Worm (Caenorhabditis elegans): Measurements from ENCODE around the gene F13B12.6.

F13B12.6 gene

DNA sequence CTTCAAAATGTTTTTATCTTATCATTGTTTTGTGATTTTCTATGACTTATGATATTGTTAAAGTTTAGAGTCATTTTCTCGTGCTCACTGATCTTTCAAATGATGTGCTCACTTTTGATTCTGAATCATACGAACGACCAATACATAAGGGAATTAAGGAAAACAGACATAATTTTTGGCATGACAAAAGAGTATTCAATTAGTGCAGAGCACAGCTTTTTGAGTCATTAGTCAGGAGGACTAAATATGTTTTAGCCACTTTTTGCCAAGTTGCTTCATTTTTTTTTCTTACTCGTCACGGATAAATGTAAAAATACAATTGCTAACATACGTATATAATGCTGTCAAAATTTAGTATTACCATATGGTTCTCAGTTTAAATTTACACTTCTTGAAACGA, 11.4 kb upstream of the F13B12.6 start, which contains the start of gene F13B12.2:
Gene F13B12.2, minus strand, starts transcription at position 2 of the 400 bp plus-strand sequence.
- TF ChIP-seq nhr-80 (tag; optimal IDR thresholded peaks at IDR 0.05) (peak; percentile 27), hsf-1 (GFP tag; IDR thresholded peaks at IDR 0.05) (no peak), die-1 (tag; optimal IDR thresholded peaks at IDR 0.05) (no peak), ccch-3 (GFP tag; optimal IDR thresholded peaks at IDR 0.05) (no peak), let-607 (tag; optimal IDR thresholded peaks at IDR 0.05) (no peak)

DNA sequence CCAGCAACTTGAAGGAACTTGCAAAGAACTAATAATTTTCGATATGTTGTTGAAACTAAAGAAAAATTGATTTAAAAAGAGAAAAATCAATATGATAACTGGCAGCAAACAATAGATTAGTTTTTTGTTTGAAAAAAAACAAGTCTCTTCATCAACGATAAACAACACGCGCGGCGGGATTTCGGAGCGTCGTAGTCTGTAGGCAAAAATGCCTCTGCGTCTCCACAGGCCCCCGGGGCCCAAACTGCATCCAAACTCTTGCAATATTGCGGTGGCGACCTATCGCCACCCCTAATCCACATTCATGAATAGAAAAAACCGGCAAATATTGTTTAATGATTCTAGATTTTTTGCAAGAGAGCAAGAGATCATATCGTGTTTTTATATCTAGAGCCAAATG, 7.4 kb upstream of the F13B12.6 start:
- TF ChIP-seq tlf-1 (GFP tag; optimal IDR thresholded peaks at IDR 0.05) (no peak), F10E7.11 (tag; optimal IDR thresholded peaks at IDR 0.05) (no peak), hmg-1.2 (GFP tag; IDR thresholded peaks at IDR 0.05) (no peak), zfh-2 (GFP tag; conservative IDR thresholded peaks at IDR 0.05) (no peak), rcor-1 (GFP tag; IDR thresholded peaks at IDR 0.05) (no peak), attf-6 (GFP tag; IDR thresholded peaks at IDR 0.05) (no peak), lin-26 (GFP tag; IDR thresholded peaks at IDR 0.05) (no peak), B0019.2 (GFP tag; conservative IDR thresholded peaks at IDR 0.05) (no peak), sea-2 (GFP tag; IDR thresholded peaks at IDR 0.05) (no peak), sdz-38 (tag; optimal IDR thresholded peaks at IDR 0.05) (no peak), madf-6 (GFP tag; IDR thresholded peaks at IDR 0.05) (no peak), B0035.1 (tag; optimal IDR thresholded peaks at IDR 0.05) (no peak), efl-1 (GFP tag; optimal IDR thresholded peaks at IDR 0.05) (no peak), let-526 (GFP tag; IDR thresholded peaks at IDR 0.05) (no peak), akir-1 (GFP tag; optimal IDR thresholded peaks at IDR 0.05) (no peak), madf-3 (GFP tag; IDR thresholded peaks at IDR 0.05) (no peak), Y95B8A.8 (GFP tag; IDR thresholded peaks at IDR 0.05) (no peak), ceh-58 (GFP tag; IDR thresholded peaks at IDR 0.05) (no peak), ztf-22 (GFP tag; optimal IDR thresholded peaks at IDR 0.05) (no peak), ztf-28 (GFP tag; IDR thresholded peaks at IDR 0.05) (no peak), aptf-3 (GFP tag; IDR thresholded peaks at IDR 0.05) (no peak), egrh-3 (GFP tag; IDR thresholded peaks at IDR 0.05) (no peak), T07F8.4 (tag; optimal IDR thresholded peaks at IDR 0.05) (no peak), ztf-26 (tag; optimal IDR thresholded peaks at IDR 0.05) (no peak), ets-4 (GFP tag; optimal IDR thresholded peaks at IDR 0.05) (no peak), F57C9.4 (tag; optimal IDR thresholded peaks at IDR 0.05) (no peak), F33H1.4 (GFP tag; IDR thresholded peaks at IDR 0.05) (no peak), mxl-1 (tag; optimal IDR thresholded peaks at IDR 0.05) (no peak), snpc-1.3 (tag; optimal IDR thresholded peaks at IDR 0.05; ENCODE audit: insufficient read depth) (peak; percentile 7), Y53F4B.3 (GFP tag; IDR thresholded peaks at IDR 0.05) (no peak), lsl-1 (GFP tag; optimal IDR thresholded peaks at IDR 0.05) (peak; percentile 90), let-607 (tag; optimal IDR thresholded peaks at IDR 0.05) (no peak), hlh-26 (GFP tag; conservative IDR thresholded peaks at IDR 0.05) (no peak), ccch-3 (GFP tag; optimal IDR thresholded peaks at IDR 0.05) (no peak), ztf-6 (GFP tag; IDR thresholded peaks at IDR 0.05) (no peak), snpc-4 (GFP tag; optimal IDR thresholded peaks at IDR 0.05) (no peak), snpc-4 (tag; optimal IDR thresholded peaks at IDR 0.05) (peak in 1 of 4 experiments; percentile 51), K12H6.12 (tag; optimal IDR thresholded peaks at IDR 0.05) (no peak), C17E4.6 (GFP tag; IDR thresholded peaks at IDR 0.05) (no peak), nhr-80 (tag; optimal IDR thresholded peaks at IDR 0.05) (peak; percentile 16), nhr-179 (tag; optimal IDR thresholded peaks at IDR 0.05) (no peak), attf-5 (GFP tag; optimal IDR thresholded peaks at IDR 0.05) (peak; percentile 9), nfyb-1 (GFP tag; IDR thresholded peaks at IDR 0.05) (no peak), F49E8.2 (tag; optimal IDR thresholded peaks at IDR 0.05; ENCODE audit: insufficient read depth) (no peak), unc-62 (GFP tag; optimal IDR thresholded peaks at IDR 0.05) (no peak), attf-3 (GFP tag; conservative IDR thresholded peaks at IDR 0.05) (peak; percentile 98)

Measured in whole organism, young adult.